Fruit fly (Drosophila melanogaster) whole organism, embryonic: ENCODE measurements around the gene CG13252.
A peak's percentile ranks its signal among the peaks of the same experiment; 100 is the strongest.

Experiments used
- Ada2b ChIP-seq: fragments of 200-800 bp; sonication (Bioruptor generic); IDR thresholded peaks from 2 replicates; pipeline ENCODE4 v1.3.6; 2022; ENCODE audit warnings: missing biosample characterization, missing genetic modification characterization
- Atf3 ChIP-seq: fragments of 200-800 bp; sonication (Bioruptor generic); optimal IDR thresholded peaks from 3 replicates; lab custom pipeline; 2016; ENCODE audit warnings: missing biosample characterization, missing genetic modification characterization
- BEAF-32 ChIP-seq: fragments of 200-800 bp; sonication (Bioruptor generic); optimal IDR thresholded peaks from 3 replicates; lab custom pipeline; 2017; ENCODE audit warnings: missing biosample characterization, missing genetic modification characterization, mild to moderate bottlenecking, moderate library complexity, missing genetic modification reagents
- CG10654 ChIP-seq: fragments of 200-800 bp; sonication (Bioruptor generic); optimal IDR thresholded peaks from 2 replicates; lab custom pipeline; 2016; ENCODE audit warnings: missing biosample characterization, missing genetic modification characterization
- CG11456 ChIP-seq: fragments of 200-800 bp; sonication (Bioruptor generic); IDR thresholded peaks from 3 replicates; pipeline ENCODE4 v1.3.6; 2022; ENCODE audit warnings: missing biosample characterization, missing genetic modification characterization
- CG11560 ChIP-seq: fragments of 200-800 bp; sonication (Bioruptor generic); IDR thresholded peaks from 3 replicates; pipeline ENCODE4 v1.3.6; 2022; ENCODE audit warnings: missing biosample characterization, missing genetic modification characterization
- CG12104 ChIP-seq: fragments of 200-800 bp; sonication (Bioruptor generic); optimal IDR thresholded peaks from 3 replicates; lab custom pipeline; 2016; ENCODE audit warnings: missing biosample characterization, missing genetic modification characterization
- CG14667 ChIP-seq: fragments of 200-800 bp; sonication (Bioruptor generic); IDR thresholded peaks from 2 replicates; pipeline ENCODE4 v1.3.6; 2022; ENCODE audit warnings: missing biosample characterization, missing genetic modification characterization
- CG15514 ChIP-seq: fragments of 200-800 bp; sonication (Bioruptor generic); optimal IDR thresholded peaks from 3 replicates; lab custom pipeline; 2017; ENCODE audit warnings: missing biosample characterization, missing genetic modification characterization, mild to moderate bottlenecking, moderate library complexity, missing genetic modification reagents
- CG1602 ChIP-seq: fragments of 200-800 bp; sonication (Bioruptor generic); optimal IDR thresholded peaks from 3 replicates; lab custom pipeline; 2016; ENCODE audit warnings: missing biosample characterization, missing genetic modification characterization
- CG1603 ChIP-seq: fragments of 200-800 bp; sonication (Bioruptor generic); optimal IDR thresholded peaks from 2 replicates; lab custom pipeline; 2019; ENCODE audit warnings: missing biosample characterization, mild to moderate bottlenecking, missing genetic modification characterization, moderate library complexity
- CG16813 ChIP-seq: fragments of 200-800 bp; sonication (Bioruptor generic); IDR thresholded peaks from 3 replicates; pipeline ENCODE4 v1.3.6; 2022; ENCODE audit warnings: missing biosample characterization, missing genetic modification characterization; ENCODE audit not compliant: partially characterized antibody
- CG16815 ChIP-seq: fragments of 200-800 bp; sonication (Bioruptor generic); optimal IDR thresholded peaks from 3 replicates; lab custom pipeline; 2017; ENCODE audit warnings: missing biosample characterization, mild to moderate bottlenecking, missing genetic modification characterization
- CG18011 ChIP-seq: fragments of 200-800 bp; sonication (Bioruptor generic); optimal IDR thresholded peaks from 2 replicates; lab custom pipeline; 2017; ENCODE audit warnings: missing biosample characterization, missing genetic modification characterization, mild to moderate bottlenecking, moderate library complexity, missing genotype
- CG1832 ChIP-seq: fragments of 200-800 bp; sonication (Bioruptor generic); optimal IDR thresholded peaks from 2 replicates; lab custom pipeline; 2017; ENCODE audit warnings: missing biosample characterization, mild to moderate bottlenecking, missing genetic modification characterization, inconsistent platforms
- CG32767 ChIP-seq: fragments of 200-800 bp; sonication (Bioruptor generic); IDR thresholded peaks from 2 replicates; pipeline ENCODE4 v1.3.6; 2022; ENCODE audit warnings: missing biosample characterization, missing genetic modification characterization
- CG3281 ChIP-seq: fragments of 200-800 bp; sonication (Bioruptor generic); optimal IDR thresholded peaks from 3 replicates; lab custom pipeline; 2017; ENCODE audit warnings: missing biosample characterization, mild to moderate bottlenecking, missing genetic modification characterization
- CG3407 ChIP-seq: fragments of 200-800 bp; sonication (Bioruptor generic); optimal IDR thresholded peaks from 2 replicates; lab custom pipeline; 2018; ENCODE audit warnings: missing biosample characterization, mild to moderate bottlenecking, missing genetic modification characterization
- CG43689 ChIP-seq: fragments of 200-800 bp; sonication (Bioruptor generic); IDR thresholded peaks from 2 replicates; pipeline ENCODE4 v1.3.6; 2022; ENCODE audit warnings: missing biosample characterization, missing genetic modification characterization
- CG6854 ChIP-seq: fragments of 200-800 bp; sonication (Bioruptor generic); optimal IDR thresholded peaks from 3 replicates; lab custom pipeline; 2017; ENCODE audit warnings: missing biosample characterization, mild to moderate bottlenecking, missing genetic modification characterization
- CG8388 ChIP-seq: fragments of 200-800 bp; sonication (Bioruptor generic); optimal IDR thresholded peaks from 2 replicates; lab custom pipeline; 2019; ENCODE audit warnings: missing biosample characterization, mild to moderate bottlenecking, missing genetic modification characterization, moderate library complexity
- Dbx ChIP-seq: fragments of 200-800 bp; sonication (Bioruptor generic); IDR thresholded peaks from 3 replicates; pipeline ENCODE4 v1.3.6; 2022; ENCODE audit warnings: missing biosample characterization, missing genetic modification characterization
- Doc2 ChIP-seq: fragments of 200-800 bp; sonication (Bioruptor generic); IDR thresholded peaks from 2 replicates; pipeline ENCODE4 v1.3.6; 2022; ENCODE audit warnings: missing biosample characterization, missing genetic modification characterization
- Dref ChIP-seq: fragments of 200-800 bp; sonication (Bioruptor generic); IDR thresholded peaks from 2 replicates; pipeline ENCODE4 v1.3.6; 2022; ENCODE audit warnings: missing biosample characterization, missing genetic modification characterization
- E2f2 ChIP-seq: fragments of 200-800 bp; sonication (Bioruptor generic); IDR thresholded peaks from 2 replicates; pipeline ENCODE4 v1.3.6; 2022; ENCODE audit warnings: missing biosample characterization, missing genetic modification characterization
- Hey ChIP-seq: fragments of 200-800 bp; sonication (Bioruptor generic); optimal IDR thresholded peaks from 3 replicates; lab custom pipeline; 2018; ENCODE audit warnings: missing biosample characterization, mild to moderate bottlenecking, missing genetic modification characterization
- Hmx ChIP-seq: fragments of 200-800 bp; sonication (Bioruptor generic); optimal IDR thresholded peaks from 2 replicates; lab custom pipeline; 2016; ENCODE audit warnings: missing biosample characterization, missing genetic modification characterization
- Hsf ChIP-seq: fragments of 200-800 bp; sonication (Bioruptor generic); optimal IDR thresholded peaks from 3 replicates; lab custom pipeline; 2016; ENCODE audit warnings: missing biosample characterization, missing genetic modification characterization
- NFAT ChIP-seq: fragments of 200-800 bp; sonication (Bioruptor generic); IDR thresholded peaks from 2 replicates; pipeline ENCODE4 v1.3.6; 2022; ENCODE audit warnings: missing biosample characterization, missing genetic modification characterization
- Opbp ChIP-seq: fragments of 200-800 bp; sonication (Bioruptor generic); IDR thresholded peaks from 3 replicates; pipeline ENCODE4 v1.3.6; 2022; ENCODE audit warnings: missing biosample characterization, missing genetic modification characterization; ENCODE audit not compliant: partially characterized antibody
- Ssrp ChIP-seq: fragments of 200-800 bp; sonication (Bioruptor generic); optimal IDR thresholded peaks from 2 replicates; lab custom pipeline; 2018; ENCODE audit warnings: missing biosample characterization, mild to moderate bottlenecking, missing genetic modification characterization, moderate library complexity
- Xbp1 ChIP-seq: fragments of 200-800 bp; sonication (Bioruptor generic); optimal IDR thresholded peaks from 3 replicates; lab custom pipeline; 2016; ENCODE audit warnings: missing biosample characterization, mild to moderate bottlenecking, missing genetic modification characterization
- ara ChIP-seq: fragments of 200-800 bp; sonication (Bioruptor generic); IDR thresholded peaks from 2 replicates; pipeline ENCODE4 v1.3.6; 2022; ENCODE audit warnings: missing biosample characterization, missing genetic modification characterization
- bowl ChIP-seq: fragments of 200-800 bp; sonication (Bioruptor generic); IDR thresholded peaks from 2 replicates; pipeline ENCODE4 v1.3.6; 2022; ENCODE audit warnings: missing biosample characterization, missing genetic modification characterization
- bsh ChIP-seq, 2 experiments: fragments of 200-800 bp; sonication (Bioruptor generic); optimal IDR thresholded peaks; 2 replicates each; lab custom pipeline; 2017 to 2018; ENCODE audit warnings: mild to moderate bottlenecking in 2 of 2, missing biosample characterization in 2 of 2, missing genetic modification characterization in 2 of 2, moderate library complexity in 1 of 2
- danr ChIP-seq: fragments of 200-800 bp; sonication (Bioruptor generic); IDR thresholded peaks from 2 replicates; pipeline ENCODE4 v1.3.6; 2022; ENCODE audit warnings: missing biosample characterization, missing genetic modification characterization
- disco-r ChIP-seq: fragments of 200-800 bp; sonication (Bioruptor generic); optimal IDR thresholded peaks from 2 replicates; lab custom pipeline; 2016; ENCODE audit warnings: missing biosample characterization, missing genetic modification characterization
- dpn ChIP-seq, 2 experiments: fragments of 200-800 bp; sonication (Bioruptor generic); optimal IDR thresholded peaks; 3 replicates each; lab custom pipeline; 2016; ENCODE audit warnings: missing biosample characterization in 2 of 2, missing genetic modification characterization in 2 of 2
- emc ChIP-seq: fragments of 200-800 bp; sonication (Bioruptor generic); optimal IDR thresholded peaks from 2 replicates; lab custom pipeline; 2016; ENCODE audit warnings: missing biosample characterization, missing genetic modification characterization
- esg ChIP-seq: fragments of 200-800 bp; sonication (Bioruptor generic); conservative IDR thresholded peaks from 2 replicates; pipeline ENCODE4 v1.3.6; 2022; ENCODE audit warnings: missing biosample characterization, missing genetic modification characterization
- inv ChIP-seq: fragments of 200-800 bp; sonication (Bioruptor generic); IDR thresholded peaks from 2 replicates; pipeline ENCODE4 v1.3.6; 2022; ENCODE audit warnings: missing biosample characterization, missing genetic modification characterization; ENCODE audit not compliant: partially characterized antibody
- kay ChIP-seq: fragments of 200-800 bp; sonication (Bioruptor generic); optimal IDR thresholded peaks from 2 replicates; lab custom pipeline; 2016; ENCODE audit warnings: missing biosample characterization, missing genetic modification characterization
- nerfin-1 ChIP-seq: fragments of 200-800 bp; sonication (Bioruptor generic); optimal IDR thresholded peaks from 3 replicates; lab custom pipeline; 2019; ENCODE audit warnings: missing biosample characterization, mild to moderate bottlenecking, missing genetic modification characterization, moderate library complexity
- nom ChIP-seq: fragments of 200-800 bp; sonication (Bioruptor generic); optimal IDR thresholded peaks from 2 replicates; lab custom pipeline; 2017; ENCODE audit warnings: missing biosample characterization, missing genetic modification characterization, mild to moderate bottlenecking, moderate library complexity, missing genetic modification reagents
- psq ChIP-seq: fragments of 200-800 bp; sonication (Bioruptor generic); optimal IDR thresholded peaks from 2 replicates; lab custom pipeline; 2017; ENCODE audit warnings: missing biosample characterization, missing genetic modification characterization
- ro ChIP-seq: fragments of 200-800 bp; sonication (Bioruptor generic); IDR thresholded peaks from 2 replicates; pipeline ENCODE4 v1.3.6; 2022; ENCODE audit warnings: missing biosample characterization, missing genetic modification characterization
- run ChIP-seq: fragments of 200-800 bp; sonication (Bioruptor generic); optimal IDR thresholded peaks from 3 replicates; lab custom pipeline; 2018; ENCODE audit warnings: missing biosample characterization, mild to moderate bottlenecking, missing genetic modification characterization
- slou ChIP-seq: fragments of 200-800 bp; sonication (Bioruptor generic); optimal IDR thresholded peaks from 3 replicates; lab custom pipeline; 2016; ENCODE audit warnings: missing biosample characterization, missing genetic modification characterization
- wdn ChIP-seq: fragments of 200-800 bp; sonication (Bioruptor generic); IDR thresholded peaks from 2 replicates; pipeline ENCODE4 v1.3.6; 2022; ENCODE audit warnings: missing biosample characterization, missing genetic modification characterization
- zf30C ChIP-seq: fragments of 200-800 bp; sonication (Bioruptor generic); optimal IDR thresholded peaks from 3 replicates; lab custom pipeline; 2018; ENCODE audit warnings: missing biosample characterization, mild to moderate bottlenecking, missing genetic modification characterization
- zfh1 ChIP-seq: fragments of 200-800 bp; sonication (Bioruptor generic); IDR thresholded peaks from 3 replicates; pipeline ENCODE4 v1.3.6; 2022; ENCODE audit warnings: missing biosample characterization, missing genetic modification characterization

CG13252 gene

dm6 chr3L:20711397-20711796 lies 19.0 kb upstream of the CG13252 start (continued):
- TF ChIP-seq Dbx (GFP tag; lab: Robert Waterston, UW), result peak; percentile 53; the same call in 2 of the 3 replicates
- TF ChIP-seq CG1603 (tag; lab: Kevin White, UChicago), result peak; percentile 76
- peak; percentile 77 for TF ChIP-seq Hsf (GFP tag; lab: Kevin White, UChicago)
- TF ChIP-seq ro (GFP tag; lab: Robert Waterston, UW), result no peak
- no peak for TF ChIP-seq danr (GFP tag; lab: Robert Waterston, UW)
- TF ChIP-seq emc, result peak; percentile 16
- peak; percentile 74; the same call in 2 of the 3 replicates for TF ChIP-seq CG11456 (GFP tag; lab: Robert Waterston, UW)
- no peak for TF ChIP-seq CG14667 (GFP tag; lab: Robert Waterston, UW)
- TF ChIP-seq CG15514 (GFP tag; lab: Kevin White, UChicago), result peak; percentile 62
- TF ChIP-seq nom, result no peak
- TF ChIP-seq BEAF-32 (GFP tag; lab: Kevin White, UChicago), result no peak
- peak; percentile 3 for TF ChIP-seq CG16815 (GFP tag; lab: Kevin White, UChicago)
- TF ChIP-seq Opbp, result peak; percentile 57; the same call in 2 of the 3 replicates
- no peak for TF ChIP-seq Hmx (GFP tag; lab: Kevin White, UChicago)
- peak; percentile 28 to 55 for TF ChIP-seq dpn (GFP tag; optimal IDR thresholded peaks at IDR 0.05; lab: Kevin White, UChicago)
- TF ChIP-seq CG3281 (GFP tag; lab: Kevin White, UChicago), result peak; percentile 58
- TF ChIP-seq bowl (GFP tag; lab: Robert Waterston, UW), result no peak
- TF ChIP-seq Hey (tag; lab: Kevin White, UChicago), result no peak
- peak; percentile 51 for TF ChIP-seq CG1602 (GFP tag; lab: Kevin White, UChicago)
- peak; percentile 54 for TF ChIP-seq CG12104 (GFP tag; lab: Kevin White, UChicago)
- no peak for TF ChIP-seq CG6854 (GFP tag; lab: Kevin White, UChicago)
- TF ChIP-seq psq (GFP tag; lab: Kevin White, UChicago), result no peak
- no peak for TF ChIP-seq CG43689 (GFP tag; lab: Robert Waterston, UW)
- no peak for TF ChIP-seq esg
- no peak for TF ChIP-seq kay (GFP tag; lab: Kevin White, UChicago)
- peak; percentile 61; the same call in 1 of the 2 replicates for TF ChIP-seq ara (GFP tag; lab: Robert Waterston, UW)
- TF ChIP-seq CG11560 (tag; lab: Robert Waterston, UW), result no peak
- no peak for TF ChIP-seq Doc2
- no peak for TF ChIP-seq run (tag; lab: Kevin White, UChicago)
- TF ChIP-seq CG18011 (GFP tag; lab: Kevin White, UChicago), result peak; percentile 6
- peak; percentile 56 for TF ChIP-seq CG3407 (GFP tag; lab: Kevin White, UChicago)
- TF ChIP-seq zf30C (GFP tag; lab: Kevin White, UChicago), result no peak
- TF ChIP-seq Xbp1 (GFP tag; lab: Kevin White, UChicago), result peak; percentile 82
- TF ChIP-seq slou (GFP tag; lab: Kevin White, UChicago), result peak; percentile 32
- peak; percentile 38 for TF ChIP-seq nerfin-1 (tag; lab: Kevin White, UChicago)
- peak; percentile 50 for TF ChIP-seq Atf3
- TF ChIP-seq CG8388 (GFP tag; lab: Kevin White, UChicago), result peak; percentile 20
- peak; percentile 61 for TF ChIP-seq CG16813 (GFP tag; lab: Robert Waterston, UW)
- no peak for TF ChIP-seq wdn (GFP tag; lab: Robert Waterston, UW)
- TF ChIP-seq zfh1, result peak; percentile 30; the same call in 1 of the 3 replicates
- no peak for TF ChIP-seq Dref (GFP tag; lab: Robert Waterston, UW)
- peak; percentile 22 for TF ChIP-seq CG10654
- TF ChIP-seq CG32767 (GFP tag; lab: Robert Waterston, UW), result no peak
- peak; percentile 70 for TF ChIP-seq disco-r (GFP tag; lab: Kevin White, UChicago)
- TF ChIP-seq CG1832, result no peak
- TF ChIP-seq Ada2b (GFP tag; lab: Robert Waterston, UW), result no peak; the same call in 1 of the 2 replicates
- TF ChIP-seq E2f2, result no peak
- peak; percentile 54; the same call in 1 of the 2 replicates for TF ChIP-seq NFAT (GFP tag; lab: Robert Waterston, UW)
- TF ChIP-seq bsh (GFP tag; optimal IDR thresholded peaks at IDR 0.05; lab: Kevin White, UChicago), result peak in 1 of 2 experiments; percentile 69
- TF ChIP-seq Ssrp (tag; lab: Kevin White, UChicago), result peak; percentile 28
- TF ChIP-seq inv (GFP tag; lab: Robert Waterston, UW), result no peak; the same call in 1 of the 2 replicates
